Fruit fly (Drosophila melanogaster): Measurements from ENCODE around the gene CG10657.

- TF ChIP-seq CG11085 (GFP tag; IDR thresholded peaks at IDR 0.05) (no peak), BtbVII (GFP tag; optimal IDR thresholded peaks at IDR 0.05) (no peak), ems (GFP tag; optimal IDR thresholded peaks at IDR 0.05) (no peak), CG6175 (GFP tag; IDR thresholded peaks at IDR 0.05) (no peak), ase (GFP tag; IDR thresholded peaks at IDR 0.05) (no peak), CG7357 (GFP tag; IDR thresholded peaks at IDR 0.05) (no peak), CHES-1-like (GFP tag; optimal IDR thresholded peaks at IDR 0.05) (no peak), CG11456 (GFP tag; IDR thresholded peaks at IDR 0.05) (no peak), PHDP (tag; optimal IDR thresholded peaks at IDR 0.05) (no peak)
These were observed 43.5 kb downstream of the CG10657 start for dm6 chr3L:12453529-12453928.

Measured in whole organism, embryonic.